Fruit fly (Drosophila melanogaster) whole organism, embryonic: ENCODE measurements around the gene CG13449.

Experiments used
- CG10274 ChIP-seq: fragments of 200-800 bp; sonication (Bioruptor generic); optimal IDR thresholded peaks from 3 replicates; lab custom pipeline; 2017; ENCODE audit warnings: missing biosample characterization, mild to moderate bottlenecking, missing genetic modification characterization
- CG10431 ChIP-seq: fragments of 200-800 bp; sonication (Bioruptor generic); optimal IDR thresholded peaks from 3 replicates; lab custom pipeline; 2018; ENCODE audit warnings: missing biosample characterization, mild to moderate bottlenecking, missing genetic modification characterization
- CG10462 ChIP-seq: fragments of 200-800 bp; sonication (Bioruptor generic); optimal IDR thresholded peaks from 2 replicates; lab custom pipeline; 2016; ENCODE audit warnings: missing biosample characterization, missing genetic modification characterization
- CG11723 ChIP-seq: fragments of 200-800 bp; sonication (Bioruptor generic); optimal IDR thresholded peaks from 2 replicates; lab custom pipeline; 2017; ENCODE audit warnings: missing biosample characterization, mild to moderate bottlenecking, missing genetic modification characterization
- CG14710 ChIP-seq: fragments of 200-800 bp; sonication (Bioruptor generic); optimal IDR thresholded peaks from 3 replicates; lab custom pipeline; 2019; ENCODE audit warnings: missing biosample characterization, mild to moderate bottlenecking, missing genetic modification characterization, moderate library complexity
- CG14965 ChIP-seq: fragments of 200-800 bp; sonication (Bioruptor generic); optimal IDR thresholded peaks from 2 replicates; lab custom pipeline; 2016; ENCODE audit warnings: missing biosample characterization, missing genetic modification characterization, borderline replicate concordance
- CG15269 ChIP-seq: fragments of 200-800 bp; sonication (Bioruptor generic); optimal IDR thresholded peaks from 2 replicates; lab custom pipeline; 2018; ENCODE audit warnings: missing biosample characterization, mild to moderate bottlenecking, missing genetic modification characterization, moderate library complexity
- CG15696 ChIP-seq: fragments of 200-800 bp; sonication (Bioruptor generic); optimal IDR thresholded peaks from 2 replicates; lab custom pipeline; 2019; ENCODE audit warnings: missing biosample characterization, mild to moderate bottlenecking, missing genetic modification characterization, moderate library complexity
- CG1602 ChIP-seq: fragments of 200-800 bp; sonication (Bioruptor generic); optimal IDR thresholded peaks from 3 replicates; lab custom pipeline; 2016; ENCODE audit warnings: missing biosample characterization, missing genetic modification characterization
- CG17359 ChIP-seq: fragments of 200-800 bp; sonication (Bioruptor generic); optimal IDR thresholded peaks from 3 replicates; lab custom pipeline; 2018; ENCODE audit warnings: missing biosample characterization, mild to moderate bottlenecking, missing genetic modification characterization, moderate library complexity
- CG18011 ChIP-seq: fragments of 200-800 bp; sonication (Bioruptor generic); optimal IDR thresholded peaks from 2 replicates; lab custom pipeline; 2017; ENCODE audit warnings: missing biosample characterization, missing genetic modification characterization, mild to moderate bottlenecking, moderate library complexity, missing genotype
- CG31388 ChIP-seq: fragments of 200-800 bp; sonication (Bioruptor generic); optimal IDR thresholded peaks from 2 replicates; lab custom pipeline; 2016; ENCODE audit warnings: missing biosample characterization, missing genetic modification characterization
- CG31441 ChIP-seq: fragments of 200-800 bp; sonication (Bioruptor generic); IDR thresholded peaks from 2 replicates; pipeline ENCODE4 v1.3.6; 2022; ENCODE audit warnings: missing biosample characterization, missing genetic modification characterization
- CG3726 ChIP-seq: fragments of 200-800 bp; sonication (Bioruptor generic); IDR thresholded peaks from 3 replicates; pipeline ENCODE4, ENCODE4 v1.3.6; 2022; ENCODE audit warnings: missing biosample characterization, missing genetic modification characterization
- CG4404 ChIP-seq: fragments of 200-800 bp; sonication (Bioruptor generic); IDR thresholded peaks from 2 replicates; pipeline ENCODE4 v1.3.6; 2022; ENCODE audit warnings: missing biosample characterization, missing genetic modification characterization
- CG6791 ChIP-seq: fragments of 200-800 bp; sonication (Bioruptor generic); IDR thresholded peaks from 3 replicates; pipeline ENCODE4 v1.3.6; 2022; ENCODE audit warnings: missing biosample characterization, missing genetic modification characterization; ENCODE audit not compliant: partially characterized antibody
- CG7928 ChIP-seq: fragments of 200-800 bp; sonication (Bioruptor generic); optimal IDR thresholded peaks from 2 replicates; lab custom pipeline; 2017; ENCODE audit warnings: missing biosample characterization, mild to moderate bottlenecking, missing genetic modification characterization
- CG8388 ChIP-seq: fragments of 200-800 bp; sonication (Bioruptor generic); optimal IDR thresholded peaks from 2 replicates; lab custom pipeline; 2019; ENCODE audit warnings: missing biosample characterization, mild to moderate bottlenecking, missing genetic modification characterization, moderate library complexity
- CG9797 ChIP-seq: fragments of 200-800 bp; sonication (Bioruptor generic); optimal IDR thresholded peaks from 3 replicates; lab custom pipeline; 2018; ENCODE audit warnings: missing biosample characterization, mild to moderate bottlenecking, missing genetic modification characterization
- CG9932 ChIP-seq: fragments of 200-800 bp; sonication (Bioruptor generic); IDR thresholded peaks from 2 replicates; pipeline ENCODE4 v1.3.6; 2022; ENCODE audit warnings: missing biosample characterization, missing genetic modification characterization
- Dbx ChIP-seq: fragments of 200-800 bp; sonication (Bioruptor generic); IDR thresholded peaks from 3 replicates; pipeline ENCODE4 v1.3.6; 2022; ENCODE audit warnings: missing biosample characterization, missing genetic modification characterization
- Ets65A ChIP-seq: fragments of 200-800 bp; sonication (Bioruptor generic); peaks from one replicate; lab custom pipeline; 2016; ENCODE audit warnings: missing biosample characterization, missing genetic modification characterization
- Ets97D ChIP-seq: fragments of 200-800 bp; sonication (Bioruptor generic); optimal IDR thresholded peaks from 3 replicates; lab custom pipeline; 2016; ENCODE audit warnings: missing biosample characterization, missing genetic modification characterization
- H2.0 ChIP-seq: fragments of 200-800 bp; sonication (Bioruptor generic); IDR thresholded peaks from 2 replicates; pipeline ENCODE4 v1.3.6; 2022; ENCODE audit warnings: missing biosample characterization, missing genetic modification characterization
- Hand ChIP-seq: fragments of 200-800 bp; sonication (Bioruptor generic); optimal IDR thresholded peaks from 2 replicates; lab custom pipeline; 2017; ENCODE audit warnings: mild to moderate bottlenecking, missing biosample characterization, missing genetic modification reagents, missing genetic modification characterization
- Hmr ChIP-seq: fragments of 200-800 bp; sonication (Bioruptor generic); optimal IDR thresholded peaks from 3 replicates; lab custom pipeline; 2017; ENCODE audit warnings: mild to moderate bottlenecking, missing biosample characterization, missing genetic modification reagents, missing genetic modification characterization
- MTF-1 ChIP-seq: fragments of 200-800 bp; sonication (Bioruptor generic); optimal IDR thresholded peaks from 2 replicates; lab custom pipeline; 2018; ENCODE audit warnings: missing biosample characterization, mild to moderate bottlenecking, missing genetic modification characterization, borderline replicate concordance
- Myb ChIP-seq: fragments of 200-800 bp; sonication (Bioruptor generic); optimal IDR thresholded peaks from 2 replicates; lab custom pipeline; 2016; ENCODE audit warnings: missing biosample characterization, missing genetic modification characterization
- Nf-YC ChIP-seq: fragments of 200-800 bp; optimal IDR thresholded peaks from 3 replicates; lab custom pipeline; 2019; ENCODE audit warnings: missing biosample characterization, mild to moderate bottlenecking, missing genetic modification characterization, moderate library complexity
- Sry-δ ChIP-seq: fragments of 200-800 bp; sonication (Bioruptor generic); optimal IDR thresholded peaks from 2 replicates; lab custom pipeline; 2016; ENCODE audit warnings: missing biosample characterization, missing genetic modification characterization
- Xbp1 ChIP-seq: fragments of 200-800 bp; sonication (Bioruptor generic); optimal IDR thresholded peaks from 3 replicates; lab custom pipeline; 2016; ENCODE audit warnings: missing biosample characterization, mild to moderate bottlenecking, missing genetic modification characterization
- al ChIP-seq: fragments of 200-800 bp; sonication (Bioruptor generic); IDR thresholded peaks from 2 replicates; pipeline ENCODE4 v1.3.6; 2022; ENCODE audit warnings: missing biosample characterization, missing genetic modification characterization
- ara ChIP-seq: fragments of 200-800 bp; sonication (Bioruptor generic); IDR thresholded peaks from 2 replicates; pipeline ENCODE4 v1.3.6; 2022; ENCODE audit warnings: missing biosample characterization, missing genetic modification characterization
- az2 ChIP-seq: fragments of 200-800 bp; sonication (Bioruptor generic); optimal IDR thresholded peaks from 3 replicates; lab custom pipeline; 2016; ENCODE audit warnings: missing biosample characterization, missing genetic modification characterization
- bbx ChIP-seq: fragments of 200-800 bp; sonication (Bioruptor generic); IDR thresholded peaks from 2 replicates; pipeline ENCODE4 v1.3.6; 2022; ENCODE audit warnings: missing biosample characterization, missing genetic modification characterization; ENCODE audit not compliant: partially characterized antibody
- cg ChIP-seq: fragments of 200-800 bp; sonication (Bioruptor generic); optimal IDR thresholded peaks from 3 replicates; lab custom pipeline; 2019; ENCODE audit warnings: missing biosample characterization, mild to moderate bottlenecking, missing genetic modification characterization, moderate library complexity
- danr ChIP-seq: fragments of 200-800 bp; sonication (Bioruptor generic); IDR thresholded peaks from 2 replicates; pipeline ENCODE4 v1.3.6; 2022; ENCODE audit warnings: missing biosample characterization, missing genetic modification characterization
- dimm ChIP-seq: fragments of 200-800 bp; sonication (Bioruptor generic); IDR thresholded peaks from 2 replicates; pipeline ENCODE4 v1.3.6; 2022; ENCODE audit warnings: missing biosample characterization, missing genetic modification characterization
- ewg ChIP-seq: fragments of 200-800 bp; sonication (Bioruptor generic); optimal IDR thresholded peaks from 3 replicates; lab custom pipeline; 2017; ENCODE audit warnings: mild to moderate bottlenecking, missing biosample characterization, missing genetic modification reagents, missing genetic modification characterization
- exex ChIP-seq: fragments of 200-800 bp; sonication (Bioruptor generic); optimal IDR thresholded peaks from 4 replicates; lab custom pipeline; 2018; ENCODE audit warnings: missing biosample characterization, mild to moderate bottlenecking, missing genetic modification characterization, moderate library complexity
- inv ChIP-seq: fragments of 200-800 bp; sonication (Bioruptor generic); IDR thresholded peaks from 2 replicates; pipeline ENCODE4 v1.3.6; 2022; ENCODE audit warnings: missing biosample characterization, missing genetic modification characterization; ENCODE audit not compliant: partially characterized antibody
- lola ChIP-seq, 3 experiments: fragments of >200 bp in 2 of 3; fragments of 200-800 bp in 1 of 3; sonication (Bioruptor generic) in 1 of 3; optimal IDR thresholded peaks; 2 replicates each; lab custom pipeline; 2017 to 2019; ENCODE audit warnings: missing biosample characterization in 3 of 3, missing genetic modification characterization in 3 of 3, mild to moderate bottlenecking in 1 of 3, moderate library complexity in 1 of 3
- luna ChIP-seq: fragments of 200-800 bp; sonication (Bioruptor generic); optimal IDR thresholded peaks from 2 replicates; lab custom pipeline; 2016; ENCODE audit warnings: missing biosample characterization, missing genetic modification characterization
- maf-S ChIP-seq: fragments of 200-800 bp; sonication (Bioruptor generic); optimal IDR thresholded peaks from 2 replicates; lab custom pipeline; 2016; ENCODE audit warnings: missing biosample characterization, missing genetic modification characterization
- nom ChIP-seq: fragments of 200-800 bp; sonication (Bioruptor generic); optimal IDR thresholded peaks from 2 replicates; lab custom pipeline; 2017; ENCODE audit warnings: missing biosample characterization, missing genetic modification characterization, mild to moderate bottlenecking, moderate library complexity, missing genetic modification reagents

The CG13449 gene

dm6 chr3L:15655910-15656309 is 43.3 kb upstream of the CG13449 start, which contains the start of gene Eig71Ee:
Gene Eig71Ee, minus strand, starts transcription at chr3L:15656010.
- TF ChIP-seq Ets65A (peak; percentile 24), CG10462 (GFP tag; lab: Kevin White, UChicago) (no peak)
- TF ChIP-seq, all 482 proteins: peak for 1

- TF ChIP-seq CG6791 (GFP tag; lab: Robert Waterston, UW) (no peak), Myb (GFP tag; lab: Kevin White, UChicago) (no peak), al (no peak), az2 (GFP tag; lab: Kevin White, UChicago) (no peak), CG14710 (no peak), Hmr (GFP tag; lab: Kevin White, UChicago) (no peak), danr (GFP tag; lab: Robert Waterston, UW) (no peak), cg (GFP tag; lab: Kevin White, UChicago) (no peak), CG11723 (GFP tag; lab: Kevin White, UChicago) (no peak), inv (GFP tag; lab: Robert Waterston, UW) (no peak), CG10431 (GFP tag; lab: Kevin White, UChicago) (no peak), CG4404 (no peak), dimm (GFP tag; lab: Robert Waterston, UW) (no peak), H2.0 (GFP tag; lab: Robert Waterston, UW) (no peak), CG9797 (GFP tag; lab: Kevin White, UChicago) (no peak), CG31388 (no peak), Sry-δ (no peak), CG1602 (GFP tag; lab: Kevin White, UChicago) (no peak)
These were observed 39.5 kb upstream of the CG13449 start, which contains the start of the genes Eig71Ec and Eig71Ed for dm6 chr3L:15652154-15652553. Gene Eig71Ec, minus strand, starts transcription at chr3L:15652254. Gene Eig71Ed, plus strand, starts transcription at chr3L:15652537.

dm6 chr3L:15650552-15650951 is 37.9 kb upstream of the CG13449 start, which contains the start of gene CG43084:
Gene CG43084, plus strand, starts transcription at chr3L:15650852.
- no peak for TF ChIP-seq ara (GFP tag; lab: Robert Waterston, UW)
- no peak for TF ChIP-seq CG17359
- TF ChIP-seq CG1602 (GFP tag; lab: Kevin White, UChicago), result no peak
- no peak for TF ChIP-seq Xbp1
- TF ChIP-seq Nf-YC, result no peak
- no peak for TF ChIP-seq exex (tag; lab: Kevin White, UChicago)
- TF ChIP-seq maf-S (GFP tag; lab: Kevin White, UChicago), result no peak
- no peak for TF ChIP-seq bbx (GFP tag; lab: Robert Waterston, UW)
- TF ChIP-seq nom (GFP tag; lab: Kevin White, UChicago), result no peak
- no peak for TF ChIP-seq CG18011 (GFP tag; lab: Kevin White, UChicago)
- no peak for TF ChIP-seq luna
- no peak for TF ChIP-seq H2.0 (GFP tag; lab: Robert Waterston, UW)
- TF ChIP-seq CG14965 (GFP tag; lab: Kevin White, UChicago), result no peak
- no peak for TF ChIP-seq Hand

dm6 chr3L:15649561-15649960 is 36.9 kb upstream of the CG13449 start, which contains the start of the genes Eig71Ea and Eig71Eb:
Gene Eig71Ea, minus strand, starts transcription at chr3L:15649661.
Gene Eig71Eb, plus strand, starts transcription at chr3L:15649936.
- TF ChIP-seq Ets97D (no peak), MTF-1 (no peak), ewg (GFP tag; lab: Kevin White, UChicago) (no peak), Myb (GFP tag; lab: Kevin White, UChicago) (no peak), Dbx (GFP tag; lab: Robert Waterston, UW) (no peak), CG31441 (GFP tag; lab: Robert Waterston, UW) (no peak), CG15269 (tag; lab: Kevin White, UChicago) (no peak), CG10274 (GFP tag; lab: Kevin White, UChicago) (no peak), CG7928 (GFP tag; lab: Kevin White, UChicago) (no peak), lola (GFP tag; optimal IDR thresholded peaks at IDR 0.05; lab: Kevin White, UChicago) (no peak), CG15696 (no peak), CG8388 (GFP tag; lab: Kevin White, UChicago) (no peak), CG3726 (GFP tag; lab: Robert Waterston, UW) (no peak), Hmr (GFP tag; lab: Kevin White, UChicago) (no peak), CG9932 (GFP tag; lab: Robert Waterston, UW) (no peak)
